Fruit fly (Drosophila melanogaster): Measurements from ENCODE around the gene CG31704.
A peak's percentile ranks its signal among the peaks of the same experiment; 100 is the strongest.

The CG31704 gene

dm6 chr2L:11806022-11806700 lies 34.3 kb upstream of the CG31704 start:
- TF ChIP-seq Stat92E (GFP tag; optimal IDR thresholded peaks at IDR 0.05) (peak in 1 of 3 experiments; percentile 9), CG12942 (GFP tag; optimal IDR thresholded peaks at IDR 0.05) (no peak), Bdp1 (GFP tag; optimal IDR thresholded peaks at IDR 0.05) (no peak), hth (optimal IDR thresholded peaks at IDR 0.05) (no peak), CG8924 (tag; optimal IDR thresholded peaks at IDR 0.05) (no peak), CG6254 (GFP tag; optimal IDR thresholded peaks at IDR 0.05) (peak; percentile 43), sens (GFP tag) (peak; percentile 13), insv (GFP tag; optimal IDR thresholded peaks at IDR 0.05) (peak; percentile 41 to 91), cg (GFP tag; optimal IDR thresholded peaks at IDR 0.05) (peak; percentile 68), Deaf1 (tag; optimal IDR thresholded peaks at IDR 0.05) (no peak), Dip3 (GFP tag; optimal IDR thresholded peaks at IDR 0.05) (no peak), Rfx (GFP tag; IDR thresholded peaks at IDR 0.05) (0 out of 2 replicates have a peak, but pooled peaks have one; percentile 20), CG2678 (tag; optimal IDR thresholded peaks at IDR 0.05) (no peak), kah (GFP tag; optimal IDR thresholded peaks at IDR 0.05) (peak; percentile 40), YL-1 (GFP tag; optimal IDR thresholded peaks at IDR 0.05) (peak; percentile 38), CG15269 (tag; optimal IDR thresholded peaks at IDR 0.05) (no peak), crol (GFP tag; IDR thresholded peaks at IDR 0.05) (peak; percentile 62), Dad (GFP tag; optimal IDR thresholded peaks at IDR 0.05) (no peak), CG18476 (GFP tag; optimal IDR thresholded peaks at IDR 0.05) (no peak), CG4328 (GFP tag; optimal IDR thresholded peaks at IDR 0.05) (no peak), pros (GFP tag; optimal IDR thresholded peaks at IDR 0.05) (peak; percentile 13), CG32767 (GFP tag; IDR thresholded peaks at IDR 0.05) (0 out of 2 replicates have a peak, but pooled peaks have one; percentile 21), CG34422 (GFP tag; IDR thresholded peaks at IDR 0.05) (0 out of 3 replicates have a peak, but pooled peaks have one; percentile 18), BtbVII (GFP tag; optimal IDR thresholded peaks at IDR 0.05) (no peak), nerfin-1 (tag; optimal IDR thresholded peaks at IDR 0.05) (peak; percentile 30), scrt (GFP tag; optimal IDR thresholded peaks at IDR 0.05) (peak; percentile 94), CG14667 (GFP tag; IDR thresholded peaks at IDR 0.05) (no peak), Med (GFP tag) (peak; percentile 64), E2f2 (GFP tag; IDR thresholded peaks at IDR 0.05) (0 out of 2 replicates have a peak, but pooled peaks have one; percentile 11), CG32772 (GFP tag; IDR thresholded peaks at IDR 0.05) (no peak), CG34376 (GFP tag; optimal IDR thresholded peaks at IDR 0.05) (no peak)

dm6 chr2L:11806701-11807674 lies 33.5 kb upstream of the CG31704 start:
- TF ChIP-seq Asciz (GFP tag; optimal IDR thresholded peaks at IDR 0.05) (no peak), CG13287 (GFP tag; IDR thresholded peaks at IDR 0.05; ENCODE audit: partially characterized antibody) (peak; percentile 23; the same call in 1 of the 2 replicates), BtbVII (GFP tag; optimal IDR thresholded peaks at IDR 0.05) (no peak), CG16779 (GFP tag; IDR thresholded peaks at IDR 0.05) (no peak), CG18599 (GFP tag; optimal IDR thresholded peaks at IDR 0.05) (peak; percentile 21), CTCF (GFP tag; optimal IDR thresholded peaks at IDR 0.05) (peak; percentile 70), Taf1 (GFP tag; IDR thresholded peaks at IDR 0.05) (no peak), unc-4 (GFP tag; IDR thresholded peaks at IDR 0.05; ENCODE audit: partially characterized antibody) (peak; percentile 48), p53 (GFP tag; optimal IDR thresholded peaks at IDR 0.05) (no peak), CG12299 (tag; optimal IDR thresholded peaks at IDR 0.05) (peak; percentile 30), ara (GFP tag; IDR thresholded peaks at IDR 0.05) (0 out of 2 replicates have a peak, but pooled peaks have one; percentile 7), CG1603 (tag; optimal IDR thresholded peaks at IDR 0.05) (no peak), CG10565 (GFP tag; optimal IDR thresholded peaks at IDR 0.05) (no peak), CG17385 (GFP tag; optimal IDR thresholded peaks at IDR 0.05) (peak; percentile 35), scrt (GFP tag; optimal IDR thresholded peaks at IDR 0.05) (peak; percentile 22), CG11398 (GFP tag; optimal IDR thresholded peaks at IDR 0.05) (no peak), CG12744 (GFP tag; optimal IDR thresholded peaks at IDR 0.05) (peak; percentile 13), ERR (GFP tag; optimal IDR thresholded peaks at IDR 0.05) (peak; percentile 15), crol (GFP tag; IDR thresholded peaks at IDR 0.05) (peak; percentile 100), Optix (GFP tag; IDR thresholded peaks at IDR 0.05) (no peak)
